Fruit fly (Drosophila melanogaster): ENCODE results near the gene CG46301.

- no peak for TF ChIP-seq pan (optimal IDR thresholded peaks at IDR 0.05)
- no peak for TF ChIP-seq usp (GFP tag; optimal IDR thresholded peaks at IDR 0.05)
- no peak for TF ChIP-seq EcR (GFP tag; optimal IDR thresholded peaks at IDR 0.05)
Measured at dm6 chr2L:14054281-14054680, 49.6 kb upstream of the CG46301 start.
